Fruit fly (Drosophila melanogaster) whole organism, wandering third instar larva: ENCODE measurements around the gene CG11902.

Experiments used
- Abd-B ChIP-seq: fragments of >200 bp; optimal IDR thresholded peaks from 2 replicates; lab custom pipeline; 2017; ENCODE audit warnings: missing biosample characterization, missing genetic modification characterization
- CG32264 ChIP-seq: fragments of 200-800 bp; sonication (Bioruptor generic); optimal IDR thresholded peaks from 2 replicates; lab custom pipeline; 2016; ENCODE audit warnings: missing biosample characterization, missing genetic modification characterization
- Dfd ChIP-seq: fragments of >200 bp; optimal IDR thresholded peaks from 2 replicates; lab custom pipeline; 2017; ENCODE audit warnings: missing biosample characterization, missing genetic modification characterization
- Mio ChIP-seq: sonication (Bioruptor generic); optimal IDR thresholded peaks from 2 replicates; lab custom pipeline; 2016; ENCODE audit warnings: missing biosample characterization, missing genetic modification characterization
- Myc ChIP-seq: fragments of >200 bp; optimal IDR thresholded peaks from 2 replicates; lab custom pipeline; 2017
- N ChIP-seq: fragments of >200 bp; optimal IDR thresholded peaks from 2 replicates; lab custom pipeline; 2018; ENCODE audit warnings: missing biosample characterization, missing external identifiers, missing genetic modification characterization
- Rel ChIP-seq, 2 experiments: fragments of 200-800 bp; sonication (Bioruptor generic) in 1 of 2; optimal IDR thresholded peaks; 2 replicates in 1 of 2; 3 replicates in 1 of 2; lab custom pipeline; 2016 to 2019; ENCODE audit warnings: mild to moderate bottlenecking in 2 of 2, missing biosample characterization in 2 of 2, missing genetic modification characterization in 2 of 2, moderate library complexity in 1 of 2
- Vsx2 ChIP-seq: fragments of 200-300, 225-300 bp; sonication (Bioruptor generic); optimal IDR thresholded peaks from 2 replicates; lab custom pipeline; 2018; ENCODE audit warnings: missing biosample characterization, missing genetic modification characterization; ENCODE audit not compliant: partially characterized antibody
- br ChIP-seq: fragments of 200-800 bp; sonication (Bioruptor generic); optimal IDR thresholded peaks from 2 replicates; lab custom pipeline; 2016; ENCODE audit warnings: missing biosample characterization, missing genetic modification characterization
- brk ChIP-seq: fragments of 200-800 bp; sonication (Bioruptor generic); optimal IDR thresholded peaks from 2 replicates; lab custom pipeline; 2016; ENCODE audit warnings: missing biosample characterization, mild to moderate bottlenecking, missing genetic modification characterization
- dl ChIP-seq, 2 experiments: fragments of 175-275, 200-275 bp in 1 of 2; fragments of 200-275 bp in 1 of 2; sonication (Bioruptor generic); optimal IDR thresholded peaks; lab custom pipeline; 2018; ENCODE audit warnings: mild to moderate bottlenecking in 2 of 2, missing biosample characterization in 2 of 2, missing genetic modification characterization in 2 of 2, moderate library complexity in 2 of 2; ENCODE audit not compliant: partially characterized antibody in 2 of 2, insufficient read depth in 1 of 2
- dmrt93B ChIP-seq: fragments of 200-800 bp; sonication (Bioruptor generic); optimal IDR thresholded peaks from 2 replicates; lab custom pipeline; 2018; ENCODE audit warnings: missing biosample characterization, mild to moderate bottlenecking, missing genetic modification characterization
- ey ChIP-seq: fragments of 200-800 bp; sonication (Bioruptor generic); optimal IDR thresholded peaks from 2 replicates; lab custom pipeline; 2016; ENCODE audit warnings: missing biosample characterization, missing genetic modification characterization
- foxo ChIP-seq, 2 experiments: fragments of 200-800 bp; sonication (Bioruptor generic); optimal IDR thresholded peaks; 2 replicates in 1 of 2; 3 replicates in 1 of 2; lab custom pipeline; 2016 to 2017; ENCODE audit warnings: missing biosample characterization in 2 of 2, missing genetic modification characterization in 2 of 2
- h ChIP-seq: fragments of 200-800 bp; sonication (Bioruptor generic); optimal IDR thresholded peaks from 3 replicates; lab custom pipeline; 2016; ENCODE audit warnings: missing biosample characterization, mild to moderate bottlenecking, missing genetic modification characterization
- jim ChIP-seq: fragments of 175-275, 200-325 bp; sonication (Bioruptor generic); optimal IDR thresholded peaks from 2 replicates; lab custom pipeline; 2016; ENCODE audit warnings: missing biosample characterization, mild to moderate bottlenecking, missing genetic modification characterization
- lola ChIP-seq: fragments of >200 bp; optimal IDR thresholded peaks from 2 replicates; lab custom pipeline; 2017; ENCODE audit warnings: missing biosample characterization, missing genetic modification characterization
- psq ChIP-seq: fragments of 200-800 bp; sonication (Bioruptor generic); optimal IDR thresholded peaks from 3 replicates; lab custom pipeline; 2017; ENCODE audit warnings: missing biosample characterization, mild to moderate bottlenecking, missing genetic modification characterization, moderate library complexity
- rgr ChIP-seq: fragments of 200-800 bp; sonication (Bioruptor generic); optimal IDR thresholded peaks from 3 replicates; lab custom pipeline; 2016; ENCODE audit warnings: missing biosample characterization, mild to moderate bottlenecking, missing genetic modification characterization
- sage ChIP-seq: fragments of 200-800 bp; sonication (Bioruptor generic); optimal IDR thresholded peaks from 2 replicates; lab custom pipeline; 2016; ENCODE audit warnings: missing biosample characterization, mild to moderate bottlenecking, missing genetic modification characterization
- sv ChIP-seq: fragments of 200-800 bp; sonication (Bioruptor generic); optimal IDR thresholded peaks from 3 replicates; lab custom pipeline; 2016; ENCODE audit warnings: missing biosample characterization, missing genetic modification characterization
- woc ChIP-seq: sonication (Bioruptor generic); optimal IDR thresholded peaks from 2 replicates; lab custom pipeline; 2016; ENCODE audit warnings: missing biosample characterization, mild to moderate bottlenecking, missing genetic modification characterization

The CG11902 gene

DNA sequence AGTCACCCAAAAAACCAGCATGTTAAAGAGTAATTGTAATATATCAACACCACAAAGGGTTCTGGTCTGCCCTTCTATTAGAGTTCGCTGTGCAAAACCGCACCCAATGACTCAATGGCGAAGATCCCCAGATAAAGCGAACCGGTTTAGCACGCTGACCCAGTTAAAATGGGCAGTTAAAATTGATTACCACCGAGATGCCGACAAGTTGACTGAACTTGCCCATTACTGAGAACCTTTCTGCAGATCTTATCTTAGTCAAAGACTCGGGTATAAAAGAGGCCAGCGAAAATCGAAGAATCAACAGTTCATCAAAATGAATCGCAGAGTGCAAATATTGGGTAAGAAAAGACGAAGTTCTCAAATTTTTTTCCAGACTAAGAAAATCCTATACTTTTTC lies 48.3 kb downstream of the CG11902 start, which contains the start of gene CG31437:
CG31437 (plus strand) TSS at position 301 of the 400 bp plus-strand sequence.
- no peak for TF ChIP-seq psq
- no peak for TF ChIP-seq woc (GFP tag; lab: Kevin White, UChicago)
- TF ChIP-seq lola (GFP tag; lab: Kevin White, UChicago), result no peak
- TF ChIP-seq sv (GFP tag; lab: Kevin White, UChicago), result no peak
- no peak for TF ChIP-seq dl (GFP tag; optimal IDR thresholded peaks at IDR 0.05; lab: Kevin White, UChicago; ENCODE audit: insufficient read depth in 1 of 2, partially characterized antibody in 2 of 2)
- TF ChIP-seq h (GFP tag; lab: Kevin White, UChicago), result no peak

DNA sequence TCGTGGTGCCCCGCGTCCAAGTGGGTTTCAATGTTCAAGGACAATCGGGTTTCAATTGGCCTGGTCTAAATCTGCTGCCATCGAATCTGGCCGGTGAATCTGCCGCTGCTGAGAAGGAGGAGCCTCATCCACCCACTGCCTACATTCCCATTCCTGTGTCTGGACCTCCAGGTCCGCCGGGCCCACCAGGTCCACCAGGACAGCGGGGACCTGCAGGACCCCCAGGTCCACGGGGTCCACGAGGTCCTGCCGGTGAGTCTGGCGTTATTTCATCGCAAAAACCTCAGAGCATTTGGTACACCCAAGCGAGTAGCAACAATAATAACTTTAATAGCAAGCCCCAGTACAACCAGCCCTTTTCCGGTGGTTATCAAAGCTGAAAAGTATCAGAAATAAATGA lies 49.1 kb downstream of the CG11902 start:
- no peak for TF ChIP-seq psq
- peak; percentile 99 for TF ChIP-seq Dfd (GFP tag; lab: Kevin White, UChicago)

DNA sequence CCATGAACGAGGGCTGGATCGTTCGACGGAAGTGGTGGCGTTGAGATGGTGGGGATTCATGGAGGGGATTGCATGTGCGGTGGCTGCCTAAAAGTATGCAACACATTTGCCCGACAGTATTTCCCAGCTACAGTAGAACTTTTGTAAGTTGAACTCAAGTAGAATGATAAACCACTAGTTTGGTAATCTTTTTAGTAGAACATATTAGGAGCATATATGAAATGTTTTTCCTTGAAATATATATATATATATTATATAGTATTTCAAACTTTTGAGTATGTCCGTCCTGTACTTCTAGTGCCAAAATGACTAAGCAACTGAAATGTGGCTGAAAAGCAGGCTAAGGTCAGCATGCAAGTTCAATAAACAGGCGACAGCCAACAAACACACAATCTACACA lies 53.5 kb downstream of the CG11902 start:
- TF ChIP-seq Mio (GFP tag; lab: Kevin White, UChicago), result no peak
- no peak for TF ChIP-seq woc (GFP tag; lab: Kevin White, UChicago)
- TF ChIP-seq Vsx2 (GFP tag; lab: Kevin White, UChicago), result no peak
- no peak for TF ChIP-seq CG32264 (GFP tag; lab: Kevin White, UChicago)
- no peak for TF ChIP-seq jim (GFP tag; lab: Kevin White, UChicago)
- no peak for TF ChIP-seq Abd-B (GFP tag; lab: Kevin White, UChicago)
- TF ChIP-seq dmrt93B (GFP tag; lab: Kevin White, UChicago), result no peak
- TF ChIP-seq lola (GFP tag; lab: Kevin White, UChicago), result no peak
- no peak for TF ChIP-seq br (GFP tag; lab: Kevin White, UChicago)
- no peak for TF ChIP-seq ey (GFP tag; lab: Kevin White, UChicago)
- TF ChIP-seq sage, result no peak
- TF ChIP-seq N, result no peak
- TF ChIP-seq brk (GFP tag; lab: Kevin White, UChicago), result no peak
- TF ChIP-seq Myc (lab: Kevin White, UChicago), result no peak
- TF ChIP-seq rgr (GFP tag; lab: Kevin White, UChicago), result no peak
- no peak for TF ChIP-seq h (GFP tag; lab: Kevin White, UChicago)
- TF ChIP-seq foxo (GFP tag; optimal IDR thresholded peaks at IDR 0.05; lab: Kevin White, UChicago), result no peak
- no peak for TF ChIP-seq Rel (GFP tag; optimal IDR thresholded peaks at IDR 0.05; lab: Kevin White, UChicago)
- TF ChIP-seq Rel (tag; optimal IDR thresholded peaks at IDR 0.05; lab: Kevin White, UChicago), result no peak
